Worm (Caenorhabditis elegans) whole organism, late embryonic: ENCODE data around the gene gex-3.

Source experiments
- K09A11.1 ChIP-seq: sonication (generic microtip); optimal IDR thresholded peaks from 2 replicates; lab custom pipeline; 2017; ENCODE audit warnings: antibody characterized with exemption, mild to moderate bottlenecking, missing genetic modification characterization, missing compliant biosample characterization; ENCODE audit not compliant: insufficient read depth
- ahr-1 ChIP-seq: sonication (generic microtip); optimal IDR thresholded peaks from 2 replicates; lab custom pipeline; 2016; ENCODE audit warnings: missing genetic modification characterization, missing compliant biosample characterization
- ceh-18 ChIP-seq: sonication (generic microtip); optimal IDR thresholded peaks from 2 replicates; lab custom pipeline; 2016; ENCODE audit warnings: missing genetic modification characterization, missing compliant biosample characterization
- ceh-31 ChIP-seq: sonication (generic microtip); optimal IDR thresholded peaks from 2 replicates; lab custom pipeline; 2016; ENCODE audit warnings: missing genetic modification characterization, missing compliant biosample characterization
- ceh-34 ChIP-seq: sonication (generic microtip); optimal IDR thresholded peaks from 2 replicates; lab custom pipeline; 2016; ENCODE audit warnings: mild to moderate bottlenecking, missing genetic modification characterization, missing compliant biosample characterization
- ceh-45 ChIP-seq: fragments of 200-800 bp; sonication (Bioruptor generic); IDR thresholded peaks from 2 replicates; pipeline ENCODE4 v1.3.6; 2022; ENCODE audit warnings: missing genetic modification reagents, missing genetic modification characterization, missing compliant biosample characterization
- che-1 ChIP-seq: sonication (generic microtip); optimal IDR thresholded peaks from 2 replicates; lab custom pipeline; 2016; ENCODE audit warnings: mild to moderate bottlenecking, missing genetic modification characterization, missing compliant biosample characterization
- fax-1 ChIP-seq: sonication (generic microtip); optimal IDR thresholded peaks from 2 replicates; lab custom pipeline; 2016; ENCODE audit warnings: missing genotype, missing genetic modification characterization, missing compliant biosample characterization
- gmeb-2 ChIP-seq: sonication (generic microtip); optimal IDR thresholded peaks from 2 replicates; lab custom pipeline; 2016; ENCODE audit warnings: missing genetic modification characterization, inconsistent platforms, missing compliant biosample characterization
- hlh-13 ChIP-seq: fragments of 200-800 bp; sonication (Bioruptor generic); optimal IDR thresholded peaks from 2 replicates; lab custom pipeline; 2018; ENCODE audit warnings: mild to moderate bottlenecking, missing genetic modification characterization, missing compliant biosample characterization
- hlh-6 ChIP-seq: sonication (generic microtip); optimal IDR thresholded peaks from 2 replicates; lab custom pipeline; 2016; ENCODE audit warnings: missing genotype, missing genetic modification characterization, missing compliant biosample characterization
- lin-11 ChIP-seq: fragments of 200-800 bp; sonication (Bioruptor generic); optimal IDR thresholded peaks from 2 replicates; lab custom pipeline; 2018; ENCODE audit warnings: mild to moderate bottlenecking, missing genetic modification characterization, missing compliant biosample characterization
- unc-55 ChIP-seq: sonication (generic microtip); optimal IDR thresholded peaks from 2 replicates; lab custom pipeline; 2017; ENCODE audit warnings: missing biosample characterization, missing genetic modification reagents, missing genetic modification characterization

Gene gex-3

DNA sequence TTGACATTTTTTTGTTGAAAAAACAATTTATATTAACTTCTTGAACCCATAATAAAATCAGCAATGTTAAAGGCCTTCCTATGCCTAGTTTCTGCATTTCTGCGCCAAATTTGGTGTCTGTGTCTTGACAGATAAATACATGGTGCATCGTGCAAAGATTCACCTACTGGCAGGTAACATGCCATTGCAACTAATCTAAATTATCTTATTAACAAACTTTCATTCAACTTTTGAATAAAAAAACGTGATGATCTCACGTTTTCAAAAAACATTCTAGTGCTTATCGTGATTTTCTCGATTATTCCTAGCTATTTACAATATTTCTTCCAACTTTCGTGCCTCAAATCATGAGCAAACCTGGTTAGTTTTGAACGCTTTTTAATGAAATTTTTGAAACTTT, 52.4 kb downstream of the gex-3 start, which contains the start of gene C25G4.7:
C25G4.7 (plus strand) TSS at position 301 of the 400 bp plus-strand sequence.
- TF ChIP-seq ceh-45 (GFP tag; lab: Robert Waterston, UW), result no peak
- no peak for TF ChIP-seq che-1 (tag; lab: Kevin White, UChicago)
- TF ChIP-seq K09A11.1, result no peak
- no peak for TF ChIP-seq ahr-1 (tag; lab: Kevin White, UChicago)
- no peak for TF ChIP-seq unc-55 (GFP tag; lab: Kevin White, UChicago)
- no peak for TF ChIP-seq hlh-13 (GFP tag; lab: Kevin White, UChicago)
- TF ChIP-seq lin-11, result no peak
- TF ChIP-seq ceh-34 (tag; lab: Kevin White, UChicago), result no peak
- TF ChIP-seq hlh-6, result no peak
- no peak for TF ChIP-seq fax-1 (tag; lab: Kevin White, UChicago)
- no peak for TF ChIP-seq gmeb-2 (tag; lab: Kevin White, UChicago)
- no peak for TF ChIP-seq ceh-31 (tag; lab: Kevin White, UChicago)
- TF ChIP-seq ceh-18 (tag; lab: Kevin White, UChicago), result no peak
